Worm (Caenorhabditis elegans) whole organism, early embryonic: ENCODE data around the gene F38B6.7.

Experiments used
- aly-1 ChIP-seq: sonication (generic microtip); optimal IDR thresholded peaks from 2 replicates; lab custom pipeline; 2016; ENCODE audit warnings: missing genetic modification characterization, missing compliant biosample characterization
- ama-1 ChIP-seq: fragments of 150-350 bp; optimal IDR thresholded peaks from 2 replicates; lab custom pipeline; 2014
- ets-7 ChIP-seq: sonication (generic microtip); optimal IDR thresholded peaks from 2 replicates; lab custom pipeline; 2016; ENCODE audit warnings: missing genotype, missing genetic modification characterization, missing compliant biosample characterization
- flt-1 ChIP-seq: fragments of 200-800 bp; sonication (Bioruptor generic); IDR thresholded peaks from 2 replicates; pipeline ENCODE4 v1.3.6; 2022; ENCODE audit warnings: missing genetic modification characterization, missing compliant biosample characterization
- hmbx-1 ChIP-seq: sonication (generic microtip); optimal IDR thresholded peaks from 2 replicates; lab custom pipeline; 2016; ENCODE audit warnings: mild to moderate bottlenecking, missing genetic modification characterization, missing compliant biosample characterization
- hnd-1 ChIP-seq: sonication (generic microtip); optimal IDR thresholded peaks from 2 replicates; lab custom pipeline; 2016; ENCODE audit warnings: missing genetic modification characterization, missing compliant biosample characterization
- sea-1 ChIP-seq: fragments of 200-800 bp; sonication (Bioruptor generic); conservative IDR thresholded peaks from 2 replicates; pipeline ENCODE4 v1.3.6; 2022; ENCODE audit warnings: missing genetic modification characterization, missing compliant biosample characterization
- tbx-11 ChIP-seq: fragments of 200-800 bp; sonication (Bioruptor generic); IDR thresholded peaks from 2 replicates; pipeline ENCODE4 v1.3.6; 2022; ENCODE audit warnings: missing genetic modification characterization, missing compliant biosample characterization
- tra-4 ChIP-seq: sonication (generic microtip); optimal IDR thresholded peaks from 2 replicates; lab custom pipeline; 2017; ENCODE audit warnings: missing genetic modification characterization, missing compliant biosample characterization

DNA sequence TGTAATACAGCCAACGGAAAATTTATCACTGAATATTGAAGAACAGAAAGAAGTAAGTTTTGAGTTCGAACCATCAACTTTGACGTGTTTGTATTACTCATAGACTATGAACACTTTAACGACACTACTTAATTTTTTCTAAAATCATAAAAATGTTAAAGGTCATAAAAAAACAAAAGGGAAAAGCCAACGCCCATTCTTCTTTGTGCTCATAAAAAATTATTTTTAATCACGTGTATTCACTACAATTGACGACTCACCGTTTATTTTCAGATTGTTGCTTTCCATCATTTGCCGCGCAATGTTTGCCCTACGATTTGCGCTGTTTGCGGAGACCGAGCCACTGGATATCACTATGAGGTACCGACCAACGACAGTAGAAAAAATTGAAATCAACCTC is 41.9 kb downstream of the F38B6.7 start:
- TF ChIP-seq ama-1 (lab: Kevin White, UChicago) (no peak), aly-1 (no peak), tra-4 (no peak), flt-1 (GFP tag; lab: Robert Waterston, UW) (no peak), ets-7 (tag; lab: Kevin White, UChicago) (no peak), sea-1 (GFP tag; lab: Robert Waterston, UW) (no peak), tbx-11 (GFP tag; lab: Robert Waterston, UW) (no peak), hnd-1 (tag; lab: Kevin White, UChicago) (no peak), hmbx-1 (tag; lab: Kevin White, UChicago) (no peak)
